Fruit fly (Drosophila melanogaster) whole organism, embryonic: ENCODE data around the gene neb.

ENCODE experiments used
- BEAF-32 ChIP-seq: fragments of 200-800 bp; sonication (Bioruptor generic); optimal IDR thresholded peaks from 3 replicates; lab custom pipeline; 2017; ENCODE audit warnings: missing biosample characterization, missing genetic modification characterization, mild to moderate bottlenecking, moderate library complexity, missing genetic modification reagents
- BtbVII ChIP-seq: fragments of 200-800 bp; sonication (Bioruptor generic); optimal IDR thresholded peaks from 3 replicates; lab custom pipeline; 2017; ENCODE audit warnings: missing biosample characterization, mild to moderate bottlenecking, missing genetic modification characterization
- CG10274 ChIP-seq: fragments of 200-800 bp; sonication (Bioruptor generic); optimal IDR thresholded peaks from 3 replicates; lab custom pipeline; 2017; ENCODE audit warnings: missing biosample characterization, mild to moderate bottlenecking, missing genetic modification characterization
- CG10979 ChIP-seq: fragments of 200-800 bp; sonication (Bioruptor generic); optimal IDR thresholded peaks from 2 replicates; lab custom pipeline; 2018; ENCODE audit warnings: missing biosample characterization, mild to moderate bottlenecking, missing genetic modification characterization, moderate library complexity
- CG11560 ChIP-seq: fragments of 200-800 bp; sonication (Bioruptor generic); IDR thresholded peaks from 3 replicates; pipeline ENCODE4 v1.3.6; 2022; ENCODE audit warnings: missing biosample characterization, missing genetic modification characterization
- CG12155 ChIP-seq: fragments of 200-800 bp; sonication (Bioruptor generic); optimal IDR thresholded peaks from 3 replicates; lab custom pipeline; 2016; ENCODE audit warnings: missing biosample characterization, missing genetic modification characterization
- CG14965 ChIP-seq: fragments of 200-800 bp; sonication (Bioruptor generic); optimal IDR thresholded peaks from 2 replicates; lab custom pipeline; 2016; ENCODE audit warnings: missing biosample characterization, missing genetic modification characterization, borderline replicate concordance
- CG15073 ChIP-seq: fragments of 200-800 bp; sonication (Bioruptor generic); optimal IDR thresholded peaks from 2 replicates; lab custom pipeline; 2016; ENCODE audit warnings: missing biosample characterization, missing genetic modification characterization
- CG15479 ChIP-seq: fragments of 200-800 bp; sonication (Bioruptor generic); optimal IDR thresholded peaks from 3 replicates; lab custom pipeline; 2019; ENCODE audit warnings: missing biosample characterization, mild to moderate bottlenecking, missing genetic modification characterization, moderate library complexity
- CG17568 ChIP-seq: fragments of 200-800 bp; sonication (Bioruptor generic); optimal IDR thresholded peaks from 2 replicates; lab custom pipeline; 2018; ENCODE audit warnings: missing biosample characterization, mild to moderate bottlenecking, missing genetic modification characterization, moderate library complexity
- CG17829 ChIP-seq: fragments of 200-800 bp; optimal IDR thresholded peaks from 2 replicates; lab custom pipeline; 2019; ENCODE audit warnings: missing biosample characterization, mild to moderate bottlenecking, missing genetic modification characterization, moderate library complexity
- CG2116 ChIP-seq: fragments of 200-800 bp; sonication (Bioruptor generic); optimal IDR thresholded peaks from 3 replicates; lab custom pipeline; 2018; ENCODE audit warnings: missing biosample characterization, mild to moderate bottlenecking, missing genetic modification characterization
- CG2712 ChIP-seq: fragments of 200-800 bp; optimal IDR thresholded peaks from 3 replicates; lab custom pipeline; 2019; ENCODE audit warnings: missing biosample characterization, mild to moderate bottlenecking, missing genetic modification characterization, moderate library complexity
- CG30431 ChIP-seq: fragments of 200-800 bp; sonication (Bioruptor generic); optimal IDR thresholded peaks from 2 replicates; lab custom pipeline; 2017; ENCODE audit warnings: missing biosample characterization, missing genetic modification characterization
- CG3407 ChIP-seq: fragments of 200-800 bp; sonication (Bioruptor generic); optimal IDR thresholded peaks from 2 replicates; lab custom pipeline; 2018; ENCODE audit warnings: missing biosample characterization, mild to moderate bottlenecking, missing genetic modification characterization
- CG4424 ChIP-seq: fragments of 200-800 bp; sonication (Bioruptor generic); optimal IDR thresholded peaks from 3 replicates; lab custom pipeline; 2016; ENCODE audit warnings: missing biosample characterization, missing genetic modification characterization
- CG5953 ChIP-seq: fragments of 200-800 bp; sonication (Bioruptor generic); IDR thresholded peaks from 2 replicates; pipeline ENCODE4 v1.3.6; 2022; ENCODE audit warnings: missing biosample characterization, missing genetic modification characterization
- CG6791 ChIP-seq: fragments of 200-800 bp; sonication (Bioruptor generic); IDR thresholded peaks from 3 replicates; pipeline ENCODE4 v1.3.6; 2022; ENCODE audit warnings: missing biosample characterization, missing genetic modification characterization; ENCODE audit not compliant: partially characterized antibody
- CG7372 ChIP-seq: fragments of 200-800 bp; sonication (Bioruptor generic); IDR thresholded peaks from 2 replicates; pipeline ENCODE4 v1.3.6; 2022; ENCODE audit warnings: missing biosample characterization, missing genetic modification characterization
- CTCF ChIP-seq: fragments of 200-800 bp; sonication (Bioruptor generic); optimal IDR thresholded peaks from 2 replicates; lab custom pipeline; 2017; ENCODE audit warnings: missing biosample characterization, mild to moderate bottlenecking, missing genetic modification characterization, moderate library complexity
- Dref ChIP-seq: fragments of 200-800 bp; sonication (Bioruptor generic); IDR thresholded peaks from 2 replicates; pipeline ENCODE4 v1.3.6; 2022; ENCODE audit warnings: missing biosample characterization, missing genetic modification characterization
- Ets65A ChIP-seq: fragments of 200-800 bp; sonication (Bioruptor generic); peaks from one replicate; lab custom pipeline; 2016; ENCODE audit warnings: missing biosample characterization, missing genetic modification characterization
- Fer3 ChIP-seq: fragments of 200-800 bp; sonication (Bioruptor generic); optimal IDR thresholded peaks from 2 replicates; lab custom pipeline; 2018; ENCODE audit warnings: missing biosample characterization, mild to moderate bottlenecking, missing genetic modification characterization, moderate library complexity
- Hey ChIP-seq: fragments of 200-800 bp; sonication (Bioruptor generic); optimal IDR thresholded peaks from 3 replicates; lab custom pipeline; 2018; ENCODE audit warnings: missing biosample characterization, mild to moderate bottlenecking, missing genetic modification characterization
- Hr78 ChIP-seq, 2 experiments: fragments of 200-800 bp in 1 of 2; fragments of >200 bp in 1 of 2; sonication (Bioruptor generic) in 1 of 2; optimal IDR thresholded peaks; 2 replicates each; lab custom pipeline; 2017 to 2019; ENCODE audit warnings: missing biosample characterization in 2 of 2, missing genetic modification characterization in 2 of 2, mild to moderate bottlenecking in 1 of 2, moderate library complexity in 1 of 2
- Nf-YA ChIP-seq: fragments of 200-800 bp; sonication (Bioruptor generic); IDR thresholded peaks from 2 replicates; pipeline ENCODE4 v1.3.6; 2022; ENCODE audit warnings: missing biosample characterization, missing genetic modification characterization
- Nf-YC ChIP-seq: fragments of 200-800 bp; optimal IDR thresholded peaks from 3 replicates; lab custom pipeline; 2019; ENCODE audit warnings: missing biosample characterization, mild to moderate bottlenecking, missing genetic modification characterization, moderate library complexity
- Optix ChIP-seq: fragments of 200-800 bp; sonication (Bioruptor generic); IDR thresholded peaks from 3 replicates; pipeline ENCODE4 v1.3.6; 2022; ENCODE audit warnings: missing biosample characterization, missing genetic modification characterization
- PHDP ChIP-seq: fragments of 200-800 bp; sonication (Bioruptor generic); optimal IDR thresholded peaks from 3 replicates; lab custom pipeline; 2018; ENCODE audit warnings: missing biosample characterization, mild to moderate bottlenecking, missing genetic modification characterization, moderate library complexity
- Scr ChIP-seq: fragments of 200-800 bp; sonication (Bioruptor generic); IDR thresholded peaks from 2 replicates; pipeline ENCODE4 v1.3.6; 2022; ENCODE audit warnings: missing biosample characterization, missing genetic modification characterization; ENCODE audit not compliant: partially characterized antibody
- Vsx1 ChIP-seq: fragments of 200-800 bp; sonication (Bioruptor generic); optimal IDR thresholded peaks from 2 replicates; lab custom pipeline; 2017; ENCODE audit warnings: missing biosample characterization, mild to moderate bottlenecking, missing genetic modification characterization, missing genetic modification reagents
- cato ChIP-seq: fragments of 200-800 bp; sonication (Bioruptor generic); optimal IDR thresholded peaks from 2 replicates; lab custom pipeline; 2016; ENCODE audit warnings: missing biosample characterization, missing genetic modification characterization, borderline replicate concordance
- cg ChIP-seq: fragments of 200-800 bp; sonication (Bioruptor generic); optimal IDR thresholded peaks from 3 replicates; lab custom pipeline; 2019; ENCODE audit warnings: missing biosample characterization, mild to moderate bottlenecking, missing genetic modification characterization, moderate library complexity
- da ChIP-seq: fragments of 200-800 bp; sonication (Bioruptor generic); optimal IDR thresholded peaks from 2 replicates; lab custom pipeline; 2016; ENCODE audit warnings: missing biosample characterization, missing genetic modification characterization
- esg ChIP-seq: fragments of 200-800 bp; sonication (Bioruptor generic); conservative IDR thresholded peaks from 2 replicates; pipeline ENCODE4 v1.3.6; 2022; ENCODE audit warnings: missing biosample characterization, missing genetic modification characterization
- fd3F ChIP-seq: fragments of 200-800 bp; sonication (Bioruptor generic); optimal IDR thresholded peaks from 2 replicates; lab custom pipeline; 2018; ENCODE audit warnings: missing biosample characterization, mild to moderate bottlenecking, missing genetic modification characterization, moderate library complexity
- fu2 ChIP-seq: fragments of 200-800 bp; sonication (Bioruptor generic); optimal IDR thresholded peaks from 2 replicates; lab custom pipeline; 2016; ENCODE audit warnings: missing biosample characterization, missing genetic modification characterization
- ham ChIP-seq: fragments of 200-800 bp; sonication (Bioruptor generic); IDR thresholded peaks from 2 replicates; pipeline ENCODE4 v1.3.6; 2022; ENCODE audit warnings: missing biosample characterization, missing genetic modification characterization
- klu ChIP-seq: fragments of 200-800 bp; sonication (Bioruptor generic); IDR thresholded peaks from 2 replicates; pipeline ENCODE4 v1.3.6; 2022; ENCODE audit warnings: missing biosample characterization, missing genetic modification characterization
- lmd ChIP-seq: fragments of 200-800 bp; sonication (Bioruptor generic); IDR thresholded peaks from 2 replicates; pipeline ENCODE4 v1.3.6; 2022; ENCODE audit warnings: missing biosample characterization, missing genetic modification characterization
- lola ChIP-seq, 3 experiments: fragments of >200 bp in 2 of 3; fragments of 200-800 bp in 1 of 3; sonication (Bioruptor generic) in 1 of 3; optimal IDR thresholded peaks; 2 replicates each; lab custom pipeline; 2017 to 2019; ENCODE audit warnings: missing biosample characterization in 3 of 3, missing genetic modification characterization in 3 of 3, mild to moderate bottlenecking in 1 of 3, moderate library complexity in 1 of 3
- lov ChIP-seq, 2 experiments: fragments of 200-800 bp in 1 of 2; fragments of >200 bp in 1 of 2; sonication (Bioruptor generic) in 1 of 2; IDR thresholded peaks in 1 of 2; optimal IDR thresholded peaks in 1 of 2; 2 replicates in 1 of 2; 3 replicates in 1 of 2; pipeline versions ENCODE4 v1.3.6 to Lab custom; 2017 to 2022; ENCODE audit warnings: missing biosample characterization in 1 of 2, missing genetic modification characterization in 1 of 2
- luna ChIP-seq: fragments of 200-800 bp; sonication (Bioruptor generic); optimal IDR thresholded peaks from 2 replicates; lab custom pipeline; 2016; ENCODE audit warnings: missing biosample characterization, missing genetic modification characterization
- pum ChIP-seq: fragments of 200-800 bp; sonication (Bioruptor generic); optimal IDR thresholded peaks from 2 replicates; lab custom pipeline; 2016; ENCODE audit warnings: missing biosample characterization, missing genetic modification characterization
- ranshi ChIP-seq: fragments of 200-800 bp; sonication (Bioruptor generic); IDR thresholded peaks from 2 replicates; pipeline ENCODE4 v1.3.6; 2022; ENCODE audit warnings: missing biosample characterization, missing genetic modification characterization
- ro ChIP-seq: fragments of 200-800 bp; sonication (Bioruptor generic); IDR thresholded peaks from 2 replicates; pipeline ENCODE4 v1.3.6; 2022; ENCODE audit warnings: missing biosample characterization, missing genetic modification characterization
- row ChIP-seq: fragments of 200-800 bp; sonication (Bioruptor generic); IDR thresholded peaks from 3 replicates; pipeline ENCODE4 v1.3.6; 2022; ENCODE audit warnings: missing biosample characterization, missing genetic modification characterization
- sna ChIP-seq: fragments of 200-800 bp; sonication (Bioruptor generic); IDR thresholded peaks from 2 replicates; pipeline ENCODE4 v1.3.6; 2022; ENCODE audit warnings: missing biosample characterization, missing genetic modification characterization; ENCODE audit not compliant: partially characterized antibody

The neb gene

DNA sequence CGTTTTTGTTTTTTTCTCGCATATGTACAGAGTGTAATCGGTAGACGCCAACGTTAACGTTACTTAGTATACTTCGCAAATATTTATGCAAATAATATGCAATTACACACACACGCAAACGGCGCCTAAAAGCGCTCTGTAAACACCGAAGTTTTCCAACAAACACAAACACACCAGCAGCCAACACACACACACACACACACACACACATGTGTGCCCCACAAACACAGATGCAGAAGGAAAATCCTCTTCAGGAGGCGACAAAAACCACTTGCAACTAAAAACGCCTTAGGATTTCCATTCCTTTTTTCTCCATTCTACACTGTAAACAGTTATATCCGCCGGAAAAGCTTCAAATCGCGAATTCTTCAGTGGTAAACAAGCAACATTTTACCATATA is 18.2 kb upstream of the neb start:
- TF ChIP-seq CG4424 (peak; percentile 7), Dref (GFP tag; lab: Robert Waterston, UW) (no peak), row (GFP tag; lab: Robert Waterston, UW) (peak; percentile 5; the same call in 1 of the 3 replicates), Ets65A (GFP tag; lab: Kevin White, UChicago) (peak; percentile 42), cg (GFP tag; lab: Kevin White, UChicago) (peak; percentile 13)
- TF ChIP-seq, all 482 proteins: peak for 4

DNA sequence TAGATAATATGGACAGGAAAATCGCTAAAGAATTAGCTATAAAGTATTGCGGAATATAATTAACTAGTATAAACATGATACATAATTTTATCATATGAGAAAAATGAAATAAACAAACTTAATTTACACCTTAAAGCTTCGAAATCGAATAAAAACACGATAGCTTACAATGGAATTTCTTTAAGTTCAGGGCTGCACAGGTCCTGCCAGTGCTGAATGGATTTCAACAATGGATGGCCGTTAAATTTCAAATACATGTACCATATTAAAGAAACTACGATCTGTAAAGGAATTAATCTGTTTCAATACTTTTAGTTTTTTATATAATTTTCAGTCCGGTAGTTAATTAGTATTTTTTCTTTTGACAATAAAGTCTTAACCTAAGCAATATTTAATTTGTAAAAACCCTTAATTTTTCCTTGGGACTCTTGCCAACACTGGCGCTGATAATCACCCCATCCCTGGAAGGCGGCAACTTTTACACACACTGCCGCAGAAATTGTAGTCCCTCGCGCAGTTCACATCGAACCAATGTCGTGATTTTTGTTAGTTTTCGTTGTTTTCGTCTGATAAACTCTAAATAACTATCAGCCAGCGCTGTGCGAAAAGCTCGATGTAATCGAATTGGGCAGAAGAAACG is 14.4 kb upstream of the neb start, which contains the start of the genes barr and lok:
Gene barr (minus strand): TSS at position 353 of the 640 bp plus-strand sequence.
Gene lok (plus strand): TSS at position 405 of the 640 bp plus-strand sequence.
- TF ChIP-seq klu (peak; percentile 34; the same call in 1 of the 2 replicates), lov (optimal IDR thresholded peaks at IDR 0.05; lab: Kevin White, UChicago) (no peak), lov (GFP tag; IDR thresholded peaks at IDR 0.05; lab: Robert Waterston, UW) (no peak), CG12155 (GFP tag; lab: Kevin White, UChicago) (peak; percentile 47), CG10274 (GFP tag; lab: Kevin White, UChicago) (no peak), pum (peak; percentile 67), BEAF-32 (peak; percentile 43), esg (GFP tag; lab: Robert Waterston, UW) (0 out of 2 replicates have a peak, but pooled peaks have one; percentile 17), CG15479 (GFP tag; lab: Kevin White, UChicago) (no peak), ranshi (GFP tag; lab: Robert Waterston, UW) (no peak), CG30431 (GFP tag; lab: Kevin White, UChicago) (no peak), CG14965 (GFP tag; lab: Kevin White, UChicago) (no peak), CG5953 (GFP tag; lab: Robert Waterston, UW) (no peak), CG15073 (GFP tag; lab: Kevin White, UChicago) (no peak), fd3F (no peak), CG17829 (tag; lab: Kevin White, UChicago) (peak; percentile 31), sna (GFP tag; lab: Robert Waterston, UW) (no peak), Vsx1 (GFP tag; lab: Kevin White, UChicago) (no peak), CG7372 (GFP tag; lab: Robert Waterston, UW) (peak; percentile 12; the same call in 1 of the 2 replicates), da (GFP tag; lab: Kevin White, UChicago) (no peak), cato (peak; percentile 16), Hr78 (GFP tag; optimal IDR thresholded peaks at IDR 0.05; lab: Kevin White, UChicago) (no peak), Scr (GFP tag; lab: Robert Waterston, UW) (0 out of 2 replicates have a peak, but pooled peaks have one; percentile 8), ham (GFP tag; lab: Robert Waterston, UW) (no peak), Optix (GFP tag; lab: Robert Waterston, UW) (no peak), CG10979 (tag; lab: Kevin White, UChicago) (peak; percentile 17), Hey (no peak), CG6791 (GFP tag; lab: Robert Waterston, UW) (no peak), CTCF (GFP tag; lab: Kevin White, UChicago) (no peak), luna (GFP tag; lab: Kevin White, UChicago) (no peak), CG2712 (tag; lab: Kevin White, UChicago) (peak; percentile 60), PHDP (tag; lab: Kevin White, UChicago) (peak; percentile 5), CG11560 (tag; lab: Robert Waterston, UW) (no peak), BtbVII (GFP tag; lab: Kevin White, UChicago) (no peak), Nf-YA (GFP tag; lab: Robert Waterston, UW) (no peak), CG17568 (GFP tag; lab: Kevin White, UChicago) (no peak), CG3407 (GFP tag; lab: Kevin White, UChicago) (no peak), Fer3 (peak; percentile 22), CG2116 (GFP tag; lab: Kevin White, UChicago) (peak; percentile 93), ro (GFP tag; lab: Robert Waterston, UW) (no peak), Nf-YC (no peak), lmd (peak; percentile 46), lola (GFP tag; optimal IDR thresholded peaks at IDR 0.05; lab: Kevin White, UChicago) (peak in 1 of 3 experiments; percentile 59), fu2 (GFP tag; lab: Kevin White, UChicago) (peak; percentile 45)
